Fruit fly (Drosophila melanogaster) S2 (cell line): ENCODE measurements around the gene alpha-PheRS.

Experiments used
- CG8478 ChIP-seq: fragments of >200 bp; optimal IDR thresholded peaks from 2 replicates; lab custom pipeline; 2018
- CTCF ChIP-seq, 2 experiments: fragments of >200 bp; optimal IDR thresholded peaks; 2 replicates each; lab custom pipeline; 2018

The alpha-PheRS gene

dm6 chrX:8159754-8160153 is 14.4 kb upstream of the alpha-PheRS start, which contains the start of gene CG15337:
TSS of gene CG15337 (plus strand) at chrX:8160054.
- TF ChIP-seq CG8478 (lab: Kevin White, UChicago) (no peak), CTCF (optimal IDR thresholded peaks at IDR 0.05; lab: Kevin White, UChicago) (no peak)

dm6 chrX:8158942-8159472 is 13.6 kb upstream of the alpha-PheRS start:
- TF ChIP-seq CTCF (optimal IDR thresholded peaks at IDR 0.05; lab: Kevin White, UChicago) (no peak), CG8478 (lab: Kevin White, UChicago) (no peak)

dm6 chrX:8157294-8157693 is 11.9 kb upstream of the alpha-PheRS start, which contains the start of the genes Traf6 and GIIIspla2:
TSS of gene Traf6 (minus strand) at chrX:8157386.
TSS of gene GIIIspla2 (plus strand) at chrX:8157628.
- TF ChIP-seq CTCF (optimal IDR thresholded peaks at IDR 0.05; lab: Kevin White, UChicago): no peak
- no peak for TF ChIP-seq CG8478 (lab: Kevin White, UChicago)

DNA sequence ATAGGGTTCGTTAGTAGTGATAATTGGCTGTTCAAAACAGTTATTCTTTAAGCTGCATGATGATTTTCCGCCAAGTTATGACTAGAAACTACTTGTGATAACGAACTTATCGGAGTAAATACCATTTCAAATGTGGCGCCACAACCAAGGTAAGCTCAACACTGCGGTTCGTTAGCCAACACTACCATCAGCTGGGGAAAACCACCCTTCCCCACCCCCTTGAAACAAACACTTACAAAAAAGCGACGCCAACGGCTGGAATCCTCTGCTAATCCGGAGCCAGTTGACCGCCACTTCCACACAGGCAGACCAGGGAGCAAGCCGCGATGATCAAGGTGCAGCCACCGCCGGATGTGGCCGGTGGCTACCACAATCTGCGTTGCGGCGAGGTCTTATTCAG is 7.3 kb upstream of the alpha-PheRS start, which contains the start of gene CG18262:
TSS of gene CG18262 (plus strand) at position 231 of the 400 bp plus-strand sequence.
- no peak for TF ChIP-seq CTCF (optimal IDR thresholded peaks at IDR 0.05; lab: Kevin White, UChicago)
- no peak for TF ChIP-seq CG8478 (lab: Kevin White, UChicago)

DNA sequence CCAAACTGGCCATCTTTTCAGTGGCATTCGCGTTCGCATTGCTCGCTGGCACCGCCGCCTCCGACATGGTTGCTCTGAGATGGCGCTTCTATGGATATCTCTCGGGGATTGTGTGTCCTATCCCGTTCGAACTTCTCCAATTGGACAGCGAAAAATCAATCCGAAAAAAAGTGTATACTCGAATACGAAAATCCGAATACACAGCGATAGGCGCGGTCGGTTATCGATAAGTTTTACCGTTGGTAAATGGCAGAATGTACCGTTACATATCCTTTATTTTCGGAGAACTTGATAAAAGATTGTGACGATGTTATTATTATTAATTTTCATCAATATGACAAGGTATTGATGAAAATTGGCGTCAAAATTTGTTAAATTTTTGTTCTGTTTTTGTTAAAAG is 6.7 kb upstream of the alpha-PheRS start, which contains the start of gene Gbeta5:
TSS of gene Gbeta5 (minus strand) at position 199 of the 400 bp plus-strand sequence.
- TF ChIP-seq CTCF (optimal IDR thresholded peaks at IDR 0.05; lab: Kevin White, UChicago): no peak
- no peak for TF ChIP-seq CG8478 (lab: Kevin White, UChicago)

dm6 chrX:8148556-8148955 is 3.2 kb upstream of the alpha-PheRS start, which contains the start of gene CG10959:
TSS of gene CG10959 (plus strand) at chrX:8148783.
- TF ChIP-seq CTCF (optimal IDR thresholded peaks at IDR 0.05; lab: Kevin White, UChicago) (no peak), CG8478 (lab: Kevin White, UChicago) (no peak)

DNA sequence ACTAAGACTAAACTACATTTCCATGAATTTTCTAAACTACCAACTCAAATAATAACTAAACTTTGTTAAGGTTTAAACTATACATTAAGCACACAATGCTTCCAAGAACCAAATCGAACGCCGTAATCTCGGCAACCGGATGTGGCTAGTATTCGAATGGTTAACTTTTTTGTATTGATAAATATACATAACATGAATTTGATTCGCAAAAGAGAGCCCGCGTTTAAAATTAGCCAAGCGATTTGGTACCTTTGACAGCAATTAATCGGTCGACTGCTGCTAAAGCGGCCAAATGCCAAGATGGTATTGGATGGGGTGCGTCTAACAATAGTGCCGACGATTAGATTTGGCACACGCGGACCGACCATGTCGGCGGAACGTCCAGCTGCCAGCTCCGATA is 2.2 kb upstream of the alpha-PheRS start, which contains the start of gene CG15336:
TSS of gene CG15336 (plus strand) at position 301 of the 400 bp plus-strand sequence.
- no peak for TF ChIP-seq CG8478 (lab: Kevin White, UChicago)
- no peak for TF ChIP-seq CTCF (optimal IDR thresholded peaks at IDR 0.05; lab: Kevin White, UChicago)

dm6 chrX:8143537-8143936 is 1.9 kb downstream of the alpha-PheRS start, which contains the start of gene CG17982:
TSS of gene CG17982 (minus strand) at chrX:8143835.
- TF ChIP-seq CG8478 (lab: Kevin White, UChicago) (no peak), CTCF (optimal IDR thresholded peaks at IDR 0.05; lab: Kevin White, UChicago) (no peak)

- TF ChIP-seq CG8478 (lab: Kevin White, UChicago) (no peak), CTCF (optimal IDR thresholded peaks at IDR 0.05; lab: Kevin White, UChicago) (peak in 1 of 2 experiments; percentile 10)
Observed at dm6 chrX:8142067-8142462, 3.3 kb downstream of the alpha-PheRS start, which contains the start of gene Smox. TSS of gene Smox (minus strand) at chrX:8142279.

DNA sequence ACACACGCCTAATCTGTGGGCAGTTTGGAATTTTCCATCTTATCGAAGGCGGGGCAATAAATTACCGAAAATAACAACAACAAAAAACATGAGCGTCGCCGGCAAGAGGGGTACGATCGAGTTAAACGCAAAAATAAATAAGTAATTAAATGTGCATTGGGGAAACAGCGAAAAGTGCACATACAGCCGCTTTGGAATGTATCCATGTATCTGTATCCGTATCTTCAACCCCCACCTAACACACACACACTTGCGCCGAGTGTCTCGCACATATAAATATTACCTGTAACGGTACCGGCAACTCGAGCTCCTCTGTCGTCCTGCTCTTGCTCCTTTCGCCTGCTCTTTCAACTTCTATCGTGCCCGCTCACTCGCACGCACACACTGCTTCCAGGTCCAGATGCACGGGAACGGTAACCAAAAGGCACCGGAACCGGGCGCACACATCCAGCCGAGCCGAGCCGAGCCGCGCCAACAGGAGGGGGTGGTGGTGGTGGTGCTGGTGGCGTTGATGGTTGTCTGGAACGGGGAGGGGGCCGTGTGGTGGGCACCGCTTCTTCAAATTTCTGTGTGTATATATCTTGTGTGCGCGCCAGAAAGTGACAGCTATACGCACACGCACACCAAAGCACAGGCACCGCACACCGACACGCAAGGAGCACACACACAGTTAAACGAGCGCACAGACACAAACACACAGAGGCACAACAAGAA is 3.9 kb downstream of the alpha-PheRS start:
- TF ChIP-seq CTCF (optimal IDR thresholded peaks at IDR 0.05; lab: Kevin White, UChicago): no peak
- no peak for TF ChIP-seq CG8478 (lab: Kevin White, UChicago)

DNA sequence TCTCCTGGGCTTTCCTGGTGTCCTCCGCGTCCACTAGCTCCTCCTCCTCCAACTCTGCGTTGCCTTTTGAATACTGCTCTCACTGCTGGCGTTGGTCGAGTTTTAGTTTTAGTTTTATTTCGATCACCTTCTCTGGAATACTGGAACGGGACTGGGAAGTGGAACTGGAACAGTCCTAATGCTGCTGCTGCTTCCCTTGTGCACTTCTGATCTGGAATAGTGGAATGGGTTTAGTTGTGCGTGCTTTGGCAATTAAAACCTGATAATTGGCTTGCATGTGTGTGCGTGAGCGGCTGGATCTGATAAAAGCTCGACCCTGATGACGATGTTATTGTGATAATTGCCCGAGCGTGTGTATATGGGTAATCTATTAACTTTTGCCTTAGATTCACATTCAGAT is 4.7 kb downstream of the alpha-PheRS start:
- no peak for TF ChIP-seq CTCF (optimal IDR thresholded peaks at IDR 0.05; lab: Kevin White, UChicago)
- TF ChIP-seq CG8478 (lab: Kevin White, UChicago): no peak

dm6 chrX:8137285-8137684 is 8.1 kb downstream of the alpha-PheRS start:
- TF ChIP-seq CG8478 (lab: Kevin White, UChicago): no peak
- no peak for TF ChIP-seq CTCF (optimal IDR thresholded peaks at IDR 0.05; lab: Kevin White, UChicago)

dm6 chrX:8135420-8135874 is 10.0 kb downstream of the alpha-PheRS start, which contains the start of the genes cyr and CG2120:
TSS of gene cyr (minus strand) at chrX:8135713.
TSS of gene CG2120 (plus strand) at chrX:8135824.
- TF ChIP-seq CG8478 (lab: Kevin White, UChicago): no peak
- TF ChIP-seq CTCF (optimal IDR thresholded peaks at IDR 0.05; lab: Kevin White, UChicago): no peak

DNA sequence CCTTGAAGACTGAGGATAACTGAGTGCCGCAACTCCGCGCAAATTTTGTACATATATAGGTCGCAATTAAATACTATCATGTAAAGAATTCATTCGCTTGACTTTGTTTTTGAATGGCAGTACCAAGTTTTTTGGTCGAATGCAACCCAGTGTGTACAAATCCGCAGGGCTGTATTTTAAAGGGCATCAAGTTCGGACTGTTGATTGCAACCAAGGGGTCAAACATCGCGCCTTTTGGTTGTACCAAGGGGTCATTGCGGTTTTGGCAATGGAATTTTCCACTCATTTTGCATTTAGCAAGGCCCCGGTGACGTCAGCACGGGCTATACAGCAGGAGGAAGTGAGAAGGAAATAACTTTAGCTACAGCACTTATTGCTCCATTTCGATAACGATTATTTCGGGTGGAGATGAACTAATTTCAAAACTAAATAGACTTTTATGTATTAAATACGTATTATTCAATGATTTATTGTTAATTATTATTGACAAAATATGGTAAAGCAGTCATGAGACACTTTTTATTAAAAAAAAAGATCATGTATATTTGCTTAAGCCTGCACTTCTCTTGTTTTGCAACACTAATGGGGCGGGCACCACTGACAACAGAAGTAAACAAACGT is 13.6 kb downstream of the alpha-PheRS start, which contains the start of gene CG10958:
TSS of gene CG10958 (plus strand) at position 593 of the 621 bp plus-strand sequence.
- TF ChIP-seq CG8478 (lab: Kevin White, UChicago) (no peak), CTCF (optimal IDR thresholded peaks at IDR 0.05; lab: Kevin White, UChicago) (no peak)
